Worm (Caenorhabditis elegans) whole organism, midembryonic: ENCODE data around the gene hrpl-1.

Experiments
- T22C8.4 ChIP-seq: fragments of 200-800 bp; sonication (Bioruptor generic); IDR thresholded peaks from 2 replicates; pipeline ENCODE4 v1.3.6; 2022; ENCODE audit warnings: missing genetic modification characterization, missing compliant biosample characterization
- cog-1 ChIP-seq: sonication (generic microtip); optimal IDR thresholded peaks from 2 replicates; lab custom pipeline; 2016; ENCODE audit warnings: missing genetic modification characterization, missing compliant biosample characterization
- flt-1 ChIP-seq: fragments of 200-800 bp; sonication (Bioruptor generic); IDR thresholded peaks from 2 replicates; pipeline ENCODE4 v1.3.6; 2022; ENCODE audit warnings: missing genetic modification characterization, missing compliant biosample characterization
- med-1 ChIP-seq: sonication (generic microtip); optimal IDR thresholded peaks from 2 replicates; lab custom pipeline; 2017; ENCODE audit warnings: missing genetic modification characterization, mild to moderate bottlenecking, missing compliant biosample characterization, antibody characterized with exemption, missing genetic modification reagents; ENCODE audit not compliant: insufficient read depth
- ref-1 ChIP-seq: fragments of 200-800 bp; sonication (Bioruptor generic); conservative IDR thresholded peaks from 2 replicates; pipeline ENCODE4 v1.3.6; 2022; ENCODE audit warnings: missing genetic modification reagents, missing genetic modification characterization, missing compliant biosample characterization
- tab-1 ChIP-seq: fragments of 200-800 bp; sonication (Bioruptor generic); IDR thresholded peaks from 2 replicates; pipeline ENCODE4 v1.3.6; 2022; ENCODE audit warnings: missing genetic modification characterization, missing compliant biosample characterization
- ztf-23 ChIP-seq: fragments of 200-800 bp; sonication (Bioruptor generic); IDR thresholded peaks from 2 replicates; pipeline ENCODE4 v1.3.6; 2022; ENCODE audit warnings: missing genetic modification reagents, missing genetic modification characterization, missing compliant biosample characterization
- ztf-29 ChIP-seq: fragments of 200-800 bp; sonication (Bioruptor generic); IDR thresholded peaks from 2 replicates; pipeline ENCODE4 v1.3.6; 2022; ENCODE audit warnings: missing genetic modification reagents, missing genetic modification characterization, missing compliant biosample characterization

ce11 chrII:6908689-6909088 lies 10.2 kb downstream of the hrpl-1 start:
- TF ChIP-seq cog-1 (no peak), tab-1 (no peak), ref-1 (GFP tag; lab: Robert Waterston, UW) (no peak), ztf-29 (GFP tag; lab: Robert Waterston, UW) (no peak), flt-1 (GFP tag; lab: Robert Waterston, UW) (no peak), T22C8.4 (no peak), ztf-23 (no peak), med-1 (no peak)
